Worm (Caenorhabditis elegans): ENCODE data around the gene hyls-1.

The hyls-1 gene

ce11 chrV:7224353-7224752 lies 12.8 kb upstream of the hyls-1 start:
- no peak for TF ChIP-seq ztf-11 (tag; optimal IDR thresholded peaks at IDR 0.05)
- TF ChIP-seq zag-1 (tag; optimal IDR thresholded peaks at IDR 0.05): no peak
- no peak for TF ChIP-seq nhr-12 (tag; optimal IDR thresholded peaks at IDR 0.05)
- no peak for TF ChIP-seq nhr-21 (tag; optimal IDR thresholded peaks at IDR 0.05)
- TF ChIP-seq blmp-1 (tag; optimal IDR thresholded peaks at IDR 0.05; ENCODE audit: insufficient read depth): no peak
- no peak for TF ChIP-seq mdl-1 (tag; optimal IDR thresholded peaks at IDR 0.05)
- no peak for TF ChIP-seq lin-13 (GFP tag; optimal IDR thresholded peaks at IDR 0.05)
- no peak for TF ChIP-seq sma-9 (GFP tag; optimal IDR thresholded peaks at IDR 0.05)
- no peak for TF ChIP-seq sma-9 (tag; optimal IDR thresholded peaks at IDR 0.05)

- TF ChIP-seq fos-1 (tag; optimal IDR thresholded peaks at IDR 0.05) (no peak), nhr-21 (tag; optimal IDR thresholded peaks at IDR 0.05) (peak; percentile 24), snpc-4 (tag; optimal IDR thresholded peaks at IDR 0.05) (no peak), crh-2 (tag; optimal IDR thresholded peaks at IDR 0.05) (peak; percentile 14)
Measured at ce11 chrV:7224947-7225346, 12.2 kb upstream of the hyls-1 start, which contains the start of gene fkb-3. TSS of gene fkb-3 (plus strand) at chrV:7225223.

- TF ChIP-seq sma-9 (GFP tag; optimal IDR thresholded peaks at IDR 0.05) (no peak), sma-9 (tag; optimal IDR thresholded peaks at IDR 0.05) (no peak), snpc-4 (tag; optimal IDR thresholded peaks at IDR 0.05) (no peak), nhr-12 (tag; optimal IDR thresholded peaks at IDR 0.05) (no peak), ama-1 (optimal IDR thresholded peaks at IDR 0.05) (no peak), lsy-2 (tag; optimal IDR thresholded peaks at IDR 0.05) (no peak), unc-39 (tag; optimal IDR thresholded peaks at IDR 0.05) (no peak), dmd-4 (tag; optimal IDR thresholded peaks at IDR 0.05) (no peak), sem-4 (tag; optimal IDR thresholded peaks at IDR 0.05) (no peak), Y55F3AM.14 (GFP tag; optimal IDR thresholded peaks at IDR 0.05) (no peak), nhr-237 (tag; optimal IDR thresholded peaks at IDR 0.05) (no peak)
Measured at ce11 chrV:7225894-7226293, 11.3 kb upstream of the hyls-1 start.

- TF ChIP-seq alr-1 (tag; optimal IDR thresholded peaks at IDR 0.05) (no peak), nhr-11 (tag; optimal IDR thresholded peaks at IDR 0.05) (no peak), aly-2 (tag; optimal IDR thresholded peaks at IDR 0.05) (no peak), egl-27 (tag; optimal IDR thresholded peaks at IDR 0.05) (no peak), unc-62 (GFP tag; optimal IDR thresholded peaks at IDR 0.05) (no peak), nhr-10 (tag; optimal IDR thresholded peaks at IDR 0.05) (no peak), F13H6.1 (tag; optimal IDR thresholded peaks at IDR 0.05) (peak; percentile 46), mbf-1 (tag; optimal IDR thresholded peaks at IDR 0.05) (no peak), peb-1 (tag; optimal IDR thresholded peaks at IDR 0.05) (no peak), nhr-23 (tag; optimal IDR thresholded peaks at IDR 0.05) (no peak), mab-5 (tag; optimal IDR thresholded peaks at IDR 0.05) (peak; percentile 49), sma-3 (GFP tag; optimal IDR thresholded peaks at IDR 0.05) (peak; percentile 43), sem-4 (tag; optimal IDR thresholded peaks at IDR 0.05) (peak; percentile 52), ztf-1 (GFP tag; conservative IDR thresholded peaks at IDR 0.05) (no peak), nhr-77 (tag; optimal IDR thresholded peaks at IDR 0.05) (no peak), fos-1 (tag; optimal IDR thresholded peaks at IDR 0.05) (peak; percentile 15), skn-1 (tag; optimal IDR thresholded peaks at IDR 0.05) (no peak), ztf-11 (tag; optimal IDR thresholded peaks at IDR 0.05) (no peak), C34F6.9 (tag; optimal IDR thresholded peaks at IDR 0.05) (peak; percentile 29), ceh-16 (tag; optimal IDR thresholded peaks at IDR 0.05) (no peak), ceh-82 (tag; optimal IDR thresholded peaks at IDR 0.05) (no peak), gmeb-1 (tag; optimal IDR thresholded peaks at IDR 0.05) (peak; percentile 75), Y55F3AM.14 (GFP tag; optimal IDR thresholded peaks at IDR 0.05) (no peak), unc-55 (GFP tag; optimal IDR thresholded peaks at IDR 0.05) (peak; percentile 79), lin-39 (tag; optimal IDR thresholded peaks at IDR 0.05) (no peak), blmp-1 (tag; optimal IDR thresholded peaks at IDR 0.05; ENCODE audit: insufficient read depth) (no peak), R02D3.7 (tag; optimal IDR thresholded peaks at IDR 0.05) (no peak), snpc-4 (tag; optimal IDR thresholded peaks at IDR 0.05) (no peak), crh-2 (tag; optimal IDR thresholded peaks at IDR 0.05) (no peak), lin-11 (tag; optimal IDR thresholded peaks at IDR 0.05) (peak; percentile 59), nhr-12 (tag; optimal IDR thresholded peaks at IDR 0.05) (no peak), ama-1 (optimal IDR thresholded peaks at IDR 0.05) (no peak), zag-1 (tag; optimal IDR thresholded peaks at IDR 0.05) (no peak), lin-13 (GFP tag; optimal IDR thresholded peaks at IDR 0.05) (peak; percentile 10), dmd-4 (tag; optimal IDR thresholded peaks at IDR 0.05) (no peak), mdl-1 (tag; optimal IDR thresholded peaks at IDR 0.05) (no peak), unc-39 (tag; optimal IDR thresholded peaks at IDR 0.05) (no peak), nhr-237 (tag; optimal IDR thresholded peaks at IDR 0.05) (no peak), ZK546.5 (tag; optimal IDR thresholded peaks at IDR 0.05) (no peak), lsy-2 (tag; optimal IDR thresholded peaks at IDR 0.05) (peak in 1 of 2 experiments; percentile 54), elt-3 (tag; optimal IDR thresholded peaks at IDR 0.05) (no peak), sma-9 (GFP tag; optimal IDR thresholded peaks at IDR 0.05) (peak; percentile 47), sma-9 (tag; optimal IDR thresholded peaks at IDR 0.05) (no peak), elt-1 (tag; optimal IDR thresholded peaks at IDR 0.05) (no peak), nhr-6 (tag; optimal IDR thresholded peaks at IDR 0.05) (no peak), nhr-21 (tag; optimal IDR thresholded peaks at IDR 0.05) (no peak)
Measured at ce11 chrV:7230847-7231246, 6.3 kb upstream of the hyls-1 start, which contains the start of the genes gei-6 and krr-1. TSS of gene gei-6 (minus strand) at chrV:7230848. TSS of gene krr-1 (plus strand) at chrV:7231190.
